Fruit fly (Drosophila melanogaster): ENCODE results near the gene mil.

dm6 chr3R:27922673-27923175 is 10.5 kb downstream of the mil start, which contains the start of gene RpL4:
- TF ChIP-seq psq (optimal IDR thresholded peaks at IDR 0.05) (no peak), ttk (optimal IDR thresholded peaks at IDR 0.05) (no peak), insv (optimal IDR thresholded peaks at IDR 0.05) (no peak), h (optimal IDR thresholded peaks at IDR 0.05) (no peak), Myc (optimal IDR thresholded peaks at IDR 0.05) (no peak), Sin3A (optimal IDR thresholded peaks at IDR 0.05) (no peak)
